Fruit fly (Drosophila melanogaster) whole organism, larva: ENCODE results near the gene CG14418.

Experiments used
- noc ChIP-seq: fragments of 200-800 bp; sonication (Bioruptor generic); optimal IDR thresholded peaks from 3 replicates; lab custom pipeline; 2019; ENCODE audit warnings: missing biosample characterization, mild to moderate bottlenecking, missing genetic modification characterization, moderate library complexity

The CG14418 gene

dm6 chrX:2869430-2869829, 14.0 kb downstream of the CG14418 start:
- TF ChIP-seq noc (tag; lab: Kevin White, UChicago): no peak

dm6 chrX:2860955-2861354, 22.5 kb downstream of the CG14418 start:
- TF ChIP-seq noc (tag; lab: Kevin White, UChicago): no peak
